Worm (Caenorhabditis elegans) whole organism, young adult: ENCODE data around the gene D2007.2.

ENCODE experiments used
- B0019.2 ChIP-seq: fragments of 200-800 bp; sonication (Bioruptor generic); conservative IDR thresholded peaks from 2 replicates; pipeline ENCODE4 v1.3.6; 2022; ENCODE audit warnings: missing genetic modification reagents, missing genetic modification characterization, missing compliant biosample characterization
- B0035.1 ChIP-seq: sonication (generic microtip); optimal IDR thresholded peaks from 2 replicates; lab custom pipeline; 2016; ENCODE audit warnings: missing genetic modification characterization, mild to moderate bottlenecking, missing compliant biosample characterization, missing genotype, missing genetic modification reagents
- C06A6.2 ChIP-seq: fragments of 200-800 bp; sonication (Bioruptor generic); conservative IDR thresholded peaks from 2 replicates; pipeline ENCODE4 v1.3.6; 2022; ENCODE audit warnings: missing genetic modification characterization, missing compliant biosample characterization
- C17E4.6 ChIP-seq: fragments of 200-800 bp; sonication (Bioruptor generic); IDR thresholded peaks from 2 replicates; pipeline ENCODE4 v1.3.6; 2022; ENCODE audit warnings: missing genetic modification reagents, missing genetic modification characterization, missing compliant biosample characterization
- F22D6.2 ChIP-seq: sonication (generic microtip); optimal IDR thresholded peaks from 2 replicates; lab custom pipeline; 2016; ENCODE audit warnings: mild to moderate bottlenecking, missing genetic modification characterization, missing compliant biosample characterization
- F33H1.4 ChIP-seq: fragments of 200-800 bp; sonication (Bioruptor generic); IDR thresholded peaks from 2 replicates; pipeline ENCODE4 v1.3.6; 2022; ENCODE audit warnings: missing genetic modification reagents, missing genetic modification characterization, missing compliant biosample characterization
- F37B4.10 ChIP-seq: fragments of 200-800 bp; sonication (Bioruptor generic); IDR thresholded peaks from 2 replicates; pipeline ENCODE4 v1.3.6; 2022; ENCODE audit warnings: missing genetic modification characterization, missing compliant biosample characterization
- F57C9.4 ChIP-seq: sonication (generic microtip); optimal IDR thresholded peaks from 2 replicates; lab custom pipeline; 2017; ENCODE audit warnings: mild to moderate bottlenecking, missing genetic modification characterization, missing compliant biosample characterization
- K11D2.4 ChIP-seq: fragments of 200-800 bp; sonication (Bioruptor generic); IDR thresholded peaks from 2 replicates; pipeline ENCODE4 v1.3.6; 2022; ENCODE audit warnings: missing genetic modification reagents, missing genetic modification characterization, missing compliant biosample characterization
- Y56A3A.18 ChIP-seq: fragments of 200-800 bp; sonication (Bioruptor generic); IDR thresholded peaks from 2 replicates; pipeline ENCODE4 v1.3.6; 2022; ENCODE audit warnings: missing genetic modification reagents, missing genetic modification characterization, missing compliant biosample characterization
- Y67H2A.10 ChIP-seq: fragments of 200-800 bp; sonication (Bioruptor generic); conservative IDR thresholded peaks from 2 replicates; pipeline ENCODE4 v1.3.6; 2022; ENCODE audit warnings: missing genetic modification reagents, missing genetic modification characterization, missing compliant biosample characterization
- athp-1 ChIP-seq: sonication (generic microtip); optimal IDR thresholded peaks from 2 replicates; lab custom pipeline; 2017; ENCODE audit warnings: mild to moderate bottlenecking, missing genetic modification characterization, missing compliant biosample characterization
- ceh-27 ChIP-seq: fragments of 200-800 bp; sonication (Bioruptor generic); optimal IDR thresholded peaks from 2 replicates; lab custom pipeline; 2018; ENCODE audit warnings: mild to moderate bottlenecking, missing genetic modification characterization, moderate library complexity, missing compliant biosample characterization
- chd-7 ChIP-seq: sonication (generic microtip); optimal IDR thresholded peaks from 2 replicates; lab custom pipeline; 2016; ENCODE audit warnings: mild to moderate bottlenecking, missing genetic modification characterization, moderate library complexity, missing compliant biosample characterization
- dox-1 ChIP-seq: fragments of 200-800 bp; sonication (Bioruptor generic); IDR thresholded peaks from 2 replicates; pipeline ENCODE4 v1.3.6; 2022; ENCODE audit warnings: missing genetic modification reagents, missing genetic modification characterization, missing compliant biosample characterization
- dpff-1 ChIP-seq: sonication (generic microtip); optimal IDR thresholded peaks from 2 replicates; lab custom pipeline; 2017; ENCODE audit warnings: mild to moderate bottlenecking, missing genetic modification characterization, missing compliant biosample characterization
- dpl-1 ChIP-seq: fragments of 150-350 bp; optimal IDR thresholded peaks from 2 replicates; lab custom pipeline; 2014; ENCODE audit warnings: missing biosample characterization, missing genetic modification reagents, missing genetic modification characterization
- egrh-3 ChIP-seq: fragments of 200-800 bp; sonication (Bioruptor generic); IDR thresholded peaks from 2 replicates; pipeline ENCODE4 v1.3.6; 2022; ENCODE audit warnings: missing genetic modification reagents, missing genetic modification characterization, missing compliant biosample characterization
- ets-4 ChIP-seq: fragments of 200-800 bp; sonication (Bioruptor generic); optimal IDR thresholded peaks from 2 replicates; lab custom pipeline; 2018; ENCODE audit warnings: mild to moderate bottlenecking, missing genetic modification characterization, missing compliant biosample characterization
- hlh-26 ChIP-seq: fragments of 200-800 bp; sonication (Bioruptor generic); conservative IDR thresholded peaks from 2 replicates; pipeline ENCODE4 v1.3.6; 2022; ENCODE audit warnings: missing genetic modification reagents, missing genetic modification characterization, missing compliant biosample characterization
- hmg-1.2 ChIP-seq: fragments of 200-800 bp; sonication (Bioruptor generic); IDR thresholded peaks from 2 replicates; pipeline ENCODE4 v1.3.6; 2022; ENCODE audit warnings: missing genetic modification reagents, missing genetic modification characterization, missing compliant biosample characterization
- lag-1 ChIP-seq: fragments of 200-800 bp; sonication (Bioruptor generic); IDR thresholded peaks from 2 replicates; pipeline ENCODE4 v1.3.6; 2022; ENCODE audit warnings: missing genetic modification reagents, missing genetic modification characterization, missing compliant biosample characterization
- let-526 ChIP-seq: fragments of 200-800 bp; sonication (Bioruptor generic); IDR thresholded peaks from 2 replicates; pipeline ENCODE4 v1.3.6; 2022; ENCODE audit warnings: missing genetic modification reagents, missing genetic modification characterization, missing compliant biosample characterization
- lin-26 ChIP-seq: fragments of 200-800 bp; sonication (Bioruptor generic); IDR thresholded peaks from 2 replicates; pipeline ENCODE4 v1.3.6; 2022; ENCODE audit warnings: missing genetic modification reagents, missing genetic modification characterization, missing compliant biosample characterization
- lir-1 ChIP-seq: fragments of 200-800 bp; sonication (Bioruptor generic); conservative IDR thresholded peaks from 2 replicates; pipeline ENCODE4 v1.3.6; 2022; ENCODE audit warnings: missing genetic modification reagents, missing genetic modification characterization, missing compliant biosample characterization
- lsl-1 ChIP-seq: fragments of 200-800 bp; sonication (Bioruptor generic); optimal IDR thresholded peaks from 2 replicates; lab custom pipeline; 2018; ENCODE audit warnings: mild to moderate bottlenecking, missing genetic modification characterization, moderate library complexity, missing compliant biosample characterization
- mel-28 ChIP-seq: sonication (generic microtip); optimal IDR thresholded peaks from 2 replicates; lab custom pipeline; 2016; ENCODE audit warnings: borderline replicate concordance, mild to moderate bottlenecking, missing genetic modification characterization, missing compliant biosample characterization
- nfya-2 ChIP-seq: fragments of 200-800 bp; sonication (Bioruptor generic); IDR thresholded peaks from 2 replicates; pipeline ENCODE4 v1.3.6; 2022; ENCODE audit warnings: missing genetic modification reagents, missing genetic modification characterization, missing compliant biosample characterization
- nhr-120 ChIP-seq: fragments of 200-800 bp; sonication (Bioruptor generic); IDR thresholded peaks from 2 replicates; pipeline ENCODE4 v1.3.6; 2022; ENCODE audit warnings: missing genetic modification characterization, missing compliant biosample characterization
- nhr-27 ChIP-seq: fragments of 200-800 bp; sonication (Bioruptor generic); optimal IDR thresholded peaks from 2 replicates; lab custom pipeline; 2018; ENCODE audit warnings: mild to moderate bottlenecking, missing genetic modification characterization, moderate library complexity, missing compliant biosample characterization
- rcor-1 ChIP-seq: fragments of 200-800 bp; sonication (Bioruptor generic); IDR thresholded peaks from 2 replicates; pipeline ENCODE4 v1.3.6; 2022; ENCODE audit warnings: missing genetic modification reagents, missing genetic modification characterization, missing compliant biosample characterization
- repo-1 ChIP-seq: sonication (generic microtip); optimal IDR thresholded peaks from 2 replicates; lab custom pipeline; 2017; ENCODE audit warnings: mild to moderate bottlenecking, missing genetic modification characterization, missing compliant biosample characterization
- sptf-2 ChIP-seq: fragments of 200-800 bp; sonication (Bioruptor generic); optimal IDR thresholded peaks from 2 replicates; lab custom pipeline; 2018; ENCODE audit warnings: mild to moderate bottlenecking, missing genetic modification characterization, missing compliant biosample characterization
- unc-62 ChIP-seq: fragments of 150-350 bp; optimal IDR thresholded peaks from 2 replicates; lab custom pipeline; 2014; ENCODE audit warnings: missing biosample characterization, missing genetic modification reagents, missing genetic modification characterization
- xnd-1 ChIP-seq: sonication (generic microtip); optimal IDR thresholded peaks from 2 replicates; lab custom pipeline; 2016; ENCODE audit warnings: missing genotype, missing genetic modification reagents, missing genetic modification characterization, missing compliant biosample characterization
- zfh-2 ChIP-seq: fragments of 200-800 bp; sonication (Bioruptor generic); conservative IDR thresholded peaks from 2 replicates; pipeline ENCODE4 v1.3.6; 2022; ENCODE audit warnings: missing genetic modification reagents, missing genetic modification characterization, missing compliant biosample characterization
- zim-3 ChIP-seq: sonication (generic microtip); optimal IDR thresholded peaks from 2 replicates; lab custom pipeline; 2017; ENCODE audit warnings: mild to moderate bottlenecking, missing genetic modification characterization, moderate library complexity, missing compliant biosample characterization
- ztf-28 ChIP-seq: fragments of 200-800 bp; sonication (Bioruptor generic); IDR thresholded peaks from 2 replicates; pipeline ENCODE4 v1.3.6; 2022; ENCODE audit warnings: missing genetic modification reagents, missing genetic modification characterization, missing compliant biosample characterization

The D2007.2 gene

DNA sequence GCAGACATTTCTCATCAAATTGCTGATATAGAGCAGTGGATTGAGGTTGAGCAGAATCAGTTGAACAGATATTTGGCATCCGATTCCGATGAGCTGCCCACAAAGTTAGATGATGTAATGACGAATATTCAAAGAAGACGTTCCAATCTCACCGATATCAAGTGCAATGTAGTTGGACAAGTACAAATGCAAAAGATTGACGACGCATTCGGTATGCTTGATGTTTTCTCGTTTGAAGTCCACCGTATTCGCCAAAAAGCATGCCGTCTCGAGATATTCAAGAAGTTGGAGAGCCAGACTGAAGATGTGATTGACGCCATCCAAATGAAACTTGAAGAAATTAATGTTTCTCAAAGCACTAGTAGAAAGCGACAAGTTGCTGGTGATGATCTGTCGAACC, 36.4 kb downstream of the D2007.2 start:
- TF ChIP-seq Y56A3A.18 (GFP tag; lab: Robert Waterston, UW) (no peak), mel-28 (no peak), B0035.1 (tag; lab: Kevin White, UChicago) (no peak), F33H1.4 (GFP tag; lab: Robert Waterston, UW) (no peak), F37B4.10 (no peak), dpff-1 (tag; lab: Kevin White, UChicago) (no peak), xnd-1 (tag; lab: Kevin White, UChicago) (no peak)

DNA sequence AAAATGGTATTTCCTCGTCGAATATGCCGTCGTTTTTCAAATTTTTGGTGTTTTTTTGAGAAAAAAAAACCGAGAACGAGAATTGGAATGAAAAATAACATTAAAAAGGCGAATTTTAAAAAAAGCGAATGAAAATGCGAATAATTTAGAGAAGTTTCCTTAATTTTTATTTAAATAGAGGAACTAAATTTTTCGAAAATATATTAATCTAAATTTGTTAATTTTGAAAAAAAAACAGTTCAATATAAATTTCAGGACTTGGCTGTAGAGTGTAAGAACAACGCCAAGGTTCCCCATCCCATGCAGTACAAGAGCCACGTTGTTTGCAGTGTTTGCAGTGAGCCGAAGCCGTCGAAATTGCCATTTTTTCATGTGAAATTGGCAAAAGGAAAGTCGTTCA, 41.7 kb downstream of the D2007.2 start, which contains the start of gene C50C3.19:
C50C3.19 (plus strand) TSS at position 301 of the 400 bp plus-strand sequence.
- no peak for TF ChIP-seq ztf-28 (GFP tag; lab: Robert Waterston, UW)
- TF ChIP-seq dpl-1 (GFP tag; lab: Kevin White, UChicago): no peak

ce11 chrIII:8191695-8192094, 42.9 kb downstream of the D2007.2 start, which contains the start of gene C50C3.1:
TSS of gene C50C3.1 (plus strand) at chrIII:8191995.
- TF ChIP-seq hlh-26 (GFP tag; lab: Robert Waterston, UW) (no peak), ceh-27 (GFP tag; lab: Kevin White, UChicago) (no peak), lsl-1 (peak; percentile 48), hmg-1.2 (GFP tag; lab: Robert Waterston, UW) (peak; percentile 36; the same call in 1 of the 2 replicates), sptf-2 (GFP tag; lab: Kevin White, UChicago) (no peak), dox-1 (GFP tag; lab: Robert Waterston, UW) (no peak), nfya-2 (GFP tag; lab: Robert Waterston, UW) (no peak)

DNA sequence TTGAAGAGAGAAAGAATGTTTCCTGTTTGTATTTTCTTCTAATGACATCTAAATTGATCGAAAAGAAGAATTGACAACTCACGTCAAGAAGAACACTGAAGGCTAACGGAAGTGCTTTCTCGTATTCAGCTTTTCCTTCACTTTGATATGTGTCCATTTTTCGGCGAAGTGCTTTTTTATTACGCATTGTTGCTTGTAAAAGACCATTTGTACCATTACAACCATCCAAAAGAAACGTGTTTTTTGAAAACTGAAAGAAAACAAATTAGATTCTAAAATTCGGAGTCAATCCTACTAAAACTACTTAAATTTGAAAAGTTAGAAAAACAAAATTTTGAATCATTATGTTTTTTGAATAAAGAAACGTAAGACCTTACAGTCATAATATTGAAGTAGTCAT, 50.3 kb downstream of the D2007.2 start:
- TF ChIP-seq C17E4.6 (GFP tag; lab: Robert Waterston, UW): no peak
- no peak for TF ChIP-seq sptf-2 (GFP tag; lab: Kevin White, UChicago)
- no peak for TF ChIP-seq lin-26 (GFP tag; lab: Robert Waterston, UW)
- TF ChIP-seq B0019.2 (GFP tag; lab: Robert Waterston, UW): no peak
- no peak for TF ChIP-seq athp-1 (tag; lab: Kevin White, UChicago)
- no peak for TF ChIP-seq lag-1
- TF ChIP-seq F22D6.2 (tag; lab: Kevin White, UChicago): no peak
- no peak for TF ChIP-seq ets-4 (GFP tag; lab: Kevin White, UChicago)
- TF ChIP-seq zfh-2 (GFP tag; lab: Robert Waterston, UW): no peak
- no peak for TF ChIP-seq zim-3
- TF ChIP-seq rcor-1 (GFP tag; lab: Robert Waterston, UW): no peak
- TF ChIP-seq egrh-3 (GFP tag; lab: Robert Waterston, UW): no peak
- no peak for TF ChIP-seq F57C9.4 (tag; lab: Kevin White, UChicago)
- no peak for TF ChIP-seq nhr-120 (GFP tag; lab: Robert Waterston, UW)
- TF ChIP-seq Y56A3A.18 (GFP tag; lab: Robert Waterston, UW): no peak
- TF ChIP-seq chd-7 (tag; lab: Kevin White, UChicago): no peak
- TF ChIP-seq Y67H2A.10 (GFP tag; lab: Robert Waterston, UW): no peak

DNA sequence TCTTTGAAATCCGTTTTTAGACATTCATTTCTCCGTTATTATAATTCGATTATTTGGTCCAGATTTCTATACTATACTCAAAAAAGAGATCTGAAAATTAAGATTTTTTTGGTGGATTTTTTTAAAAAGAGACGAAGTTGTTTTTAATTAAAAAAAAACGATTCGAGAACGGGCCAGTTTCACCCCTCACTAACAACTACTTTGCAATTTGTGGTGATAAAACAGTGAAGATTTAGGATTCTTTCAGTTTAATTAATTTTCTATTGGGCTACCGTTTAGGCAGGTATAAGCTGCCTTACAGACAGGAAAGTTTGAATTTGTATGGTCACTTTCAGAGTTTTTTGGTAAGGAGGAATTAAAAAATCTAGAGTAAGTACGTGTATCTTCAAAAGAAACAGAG, 52.4 kb downstream of the D2007.2 start, which contains the start of gene unc-36:
unc-36 (minus strand) TSS at position 101 of the 400 bp plus-strand sequence.
- TF ChIP-seq C17E4.6 (GFP tag; lab: Robert Waterston, UW) (no peak), lir-1 (GFP tag; lab: Robert Waterston, UW) (no peak), unc-62 (GFP tag; lab: Kevin White, UChicago) (no peak), mel-28 (no peak), F37B4.10 (no peak), F57C9.4 (tag; lab: Kevin White, UChicago) (no peak), C06A6.2 (GFP tag; lab: Robert Waterston, UW) (no peak), repo-1 (no peak), nhr-27 (tag; lab: Kevin White, UChicago) (no peak), let-526 (GFP tag; lab: Robert Waterston, UW) (no peak), K11D2.4 (GFP tag; lab: Robert Waterston, UW) (no peak)
